Fruit fly (Drosophila melanogaster) S2 (cell line): ENCODE results near the gene CG7945.

Experiments used
- CG8478 ChIP-seq: fragments of >200 bp; optimal IDR thresholded peaks from 2 replicates; lab custom pipeline; 2018
- CTCF ChIP-seq, 2 experiments: fragments of >200 bp; optimal IDR thresholded peaks; 2 replicates each; lab custom pipeline; 2018

dm6 chr3L:15543049-15543448, 19.1 kb upstream of the CG7945 start:
- TF ChIP-seq CG8478 (lab: Kevin White, UChicago) = no peak
- TF ChIP-seq CTCF (optimal IDR thresholded peaks at IDR 0.05; lab: Kevin White, UChicago) = no peak
